Worm (Caenorhabditis elegans) whole organism, L2 larva: ENCODE measurements around the gene F48E3.9.
A peak's percentile ranks its signal among the peaks of the same experiment; 100 is the strongest.

Experiments
- C34F6.9 ChIP-seq: fragments of 150-350 bp; optimal IDR thresholded peaks from 2 replicates; lab custom pipeline; 2014; ENCODE audit warnings: missing biosample characterization, missing genetic modification characterization
- F13H6.1 ChIP-seq: sonication (generic microtip); optimal IDR thresholded peaks from 2 replicates; lab custom pipeline; 2016; ENCODE audit warnings: missing genetic modification characterization, missing compliant biosample characterization
- R02D3.7 ChIP-seq: fragments of 150-350 bp; optimal IDR thresholded peaks from 2 replicates; lab custom pipeline; 2014; ENCODE audit warnings: missing biosample characterization, missing genetic modification characterization
- Y55F3AM.14 ChIP-seq: fragments of 200-800 bp; sonication (Bioruptor generic); optimal IDR thresholded peaks from 2 replicates; lab custom pipeline; 2018; ENCODE audit warnings: mild to moderate bottlenecking, missing genetic modification characterization, missing compliant biosample characterization
- ZK546.5 ChIP-seq: sonication (generic microtip); optimal IDR thresholded peaks from 2 replicates; lab custom pipeline; 2017; ENCODE audit warnings: missing biosample characterization, missing genetic modification characterization
- blmp-1 ChIP-seq: sonication (generic microtip); optimal IDR thresholded peaks from 2 replicates; lab custom pipeline; 2017; ENCODE audit warnings: missing genetic modification characterization, mild to moderate bottlenecking, missing compliant biosample characterization, antibody characterized with exemption, moderate library complexity; ENCODE audit not compliant: insufficient read depth
- ceh-16 ChIP-seq: fragments of 150-350 bp; optimal IDR thresholded peaks from 2 replicates; lab custom pipeline; 2014; ENCODE audit warnings: missing biosample characterization, missing genetic modification characterization
- ceh-82 ChIP-seq: fragments of 150-350 bp; optimal IDR thresholded peaks from 2 replicates; lab custom pipeline; 2014; ENCODE audit warnings: missing biosample characterization, missing genetic modification characterization
- crh-2 ChIP-seq: sonication (generic microtip); optimal IDR thresholded peaks from 2 replicates; lab custom pipeline; 2017; ENCODE audit warnings: missing biosample characterization, missing genetic modification characterization
- dmd-4 ChIP-seq: sonication (generic microtip); optimal IDR thresholded peaks from 2 replicates; lab custom pipeline; 2017; ENCODE audit warnings: missing biosample characterization, missing genetic modification characterization
- egl-27 ChIP-seq: sonication (generic microtip); optimal IDR thresholded peaks from 3 replicates; lab custom pipeline; 2017; ENCODE audit warnings: missing biosample characterization, missing genetic modification reagents, missing genetic modification characterization
- fos-1 ChIP-seq: fragments of 150-350 bp; optimal IDR thresholded peaks from 2 replicates; lab custom pipeline; 2014; ENCODE audit warnings: missing biosample characterization, missing genetic modification characterization
- gmeb-1 ChIP-seq: fragments of 150-350 bp; optimal IDR thresholded peaks from 2 replicates; lab custom pipeline; 2014; ENCODE audit warnings: missing biosample characterization, missing genetic modification characterization
- lin-11 ChIP-seq: fragments of 150-350 bp; sonication (generic microtip); optimal IDR thresholded peaks from 2 replicates; lab custom pipeline; 2014; ENCODE audit warnings: missing biosample characterization, missing genetic modification characterization, inconsistent platforms, mixed read lengths
- lsy-2 ChIP-seq, 2 experiments: fragments of 150-350 bp in 1 of 2; sonication (generic microtip) in 1 of 2; optimal IDR thresholded peaks; 2 replicates each; lab custom pipeline; 2014 to 2017; ENCODE audit warnings: missing biosample characterization in 2 of 2, missing genetic modification characterization in 2 of 2
- nhr-10 ChIP-seq: sonication (generic microtip); optimal IDR thresholded peaks from 2 replicates; lab custom pipeline; 2017; ENCODE audit warnings: missing biosample characterization, missing genetic modification characterization
- nhr-11 ChIP-seq: fragments of 150-350 bp; optimal IDR thresholded peaks from 2 replicates; lab custom pipeline; 2014; ENCODE audit warnings: missing biosample characterization, missing genetic modification characterization
- nhr-12 ChIP-seq: fragments of 150-350 bp; optimal IDR thresholded peaks from 2 replicates; lab custom pipeline; 2014; ENCODE audit warnings: missing biosample characterization, missing genetic modification characterization
- nhr-129 ChIP-seq: fragments of 150-350 bp; optimal IDR thresholded peaks from 2 replicates; lab custom pipeline; 2014; ENCODE audit warnings: missing biosample characterization, missing genetic modification characterization
- nhr-21 ChIP-seq: fragments of 150-350 bp; optimal IDR thresholded peaks from 2 replicates; lab custom pipeline; 2014; ENCODE audit warnings: missing biosample characterization, missing genetic modification characterization
- nhr-237 ChIP-seq: fragments of 150-350 bp; optimal IDR thresholded peaks from 2 replicates; lab custom pipeline; 2014; ENCODE audit warnings: missing biosample characterization, missing genetic modification characterization
- sem-4 ChIP-seq: fragments of 150-350 bp; optimal IDR thresholded peaks from 2 replicates; lab custom pipeline; 2014; ENCODE audit warnings: missing biosample characterization, missing genetic modification reagents, missing genetic modification characterization
- skn-1 ChIP-seq: sonication (generic microtip); optimal IDR thresholded peaks from 2 replicates; lab custom pipeline; 2017; ENCODE audit warnings: missing biosample characterization, missing genetic modification characterization
- sma-3 ChIP-seq: sonication (generic microtip); optimal IDR thresholded peaks from 2 replicates; lab custom pipeline; 2016; ENCODE audit warnings: missing genetic modification reagents, missing genetic modification characterization, missing compliant biosample characterization
- sma-9 ChIP-seq, 2 experiments: fragments of 150-350 bp in 1 of 2; sonication (generic microtip) in 1 of 2; optimal IDR thresholded peaks; 2 replicates each; lab custom pipeline; 2014 to 2016; ENCODE audit warnings: missing genetic modification characterization in 2 of 2, mild to moderate bottlenecking in 1 of 2, missing biosample characterization in 1 of 2, missing compliant biosample characterization in 1 of 2, missing genetic modification reagents in 1 of 2, moderate library complexity in 1 of 2
- snpc-4 ChIP-seq: fragments of 150-350 bp; optimal IDR thresholded peaks from 2 replicates; lab custom pipeline; 2014; ENCODE audit warnings: missing biosample characterization, missing genetic modification characterization
- ztf-1 ChIP-seq: fragments of 200-800 bp; sonication (Bioruptor generic); conservative IDR thresholded peaks from 2 replicates; pipeline ENCODE4 v1.3.6; 2022; ENCODE audit warnings: missing genetic modification characterization, missing compliant biosample characterization
- ztf-4 ChIP-seq: fragments of 150-350 bp; optimal IDR thresholded peaks from 2 replicates; lab custom pipeline; 2014; ENCODE audit warnings: missing biosample characterization, missing genetic modification characterization

Gene F48E3.9

DNA sequence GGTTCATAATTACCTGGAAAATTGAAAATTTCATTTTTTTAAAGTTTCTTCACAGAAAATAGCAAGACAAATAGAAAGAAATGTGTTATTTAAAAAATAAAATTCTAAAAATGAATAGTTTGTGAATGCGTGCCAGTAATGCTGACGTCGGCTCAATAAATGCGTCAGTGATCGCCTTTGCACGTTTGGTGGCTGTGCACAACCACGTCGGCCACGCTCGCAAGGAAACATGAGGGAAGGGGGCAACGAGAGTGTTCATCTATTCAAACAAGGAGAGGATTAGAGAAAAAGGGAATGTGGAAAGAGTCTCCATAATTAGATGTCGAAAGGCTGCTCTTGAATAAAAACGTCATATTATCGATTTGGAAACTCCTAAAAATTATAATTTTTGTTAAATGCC, 20.1 kb downstream of the F48E3.9 start, which contains the start of gene uggt-1 (continued):
- no peak for TF ChIP-seq blmp-1 (tag; lab: Kevin White, UChicago)

DNA sequence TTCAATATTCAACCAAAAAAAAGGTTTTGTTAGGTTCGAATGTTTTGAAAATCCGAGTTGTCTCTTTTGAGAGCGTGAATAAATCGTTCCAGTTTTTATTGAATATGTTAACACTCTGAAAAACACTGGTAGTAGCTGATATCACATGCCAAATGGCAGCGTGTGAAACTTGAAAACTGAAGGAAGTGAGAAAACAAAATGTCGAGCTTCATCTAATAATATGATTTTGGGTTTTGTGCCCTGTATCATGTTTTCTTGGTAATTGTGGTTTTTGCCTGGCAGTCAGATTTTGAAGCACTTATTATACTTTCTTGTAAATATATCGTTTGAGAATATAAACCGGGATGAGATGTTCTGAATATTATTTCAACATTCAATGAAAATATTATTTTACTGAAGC, 22.0 kb downstream of the F48E3.9 start, which contains the start of gene F48E3.6:
F48E3.6 (minus strand) TSS at position 101 of the 400 bp plus-strand sequence.
- TF ChIP-seq F13H6.1 (tag; lab: Kevin White, UChicago) (no peak), gmeb-1 (tag; lab: Kevin White, UChicago) (no peak)

DNA sequence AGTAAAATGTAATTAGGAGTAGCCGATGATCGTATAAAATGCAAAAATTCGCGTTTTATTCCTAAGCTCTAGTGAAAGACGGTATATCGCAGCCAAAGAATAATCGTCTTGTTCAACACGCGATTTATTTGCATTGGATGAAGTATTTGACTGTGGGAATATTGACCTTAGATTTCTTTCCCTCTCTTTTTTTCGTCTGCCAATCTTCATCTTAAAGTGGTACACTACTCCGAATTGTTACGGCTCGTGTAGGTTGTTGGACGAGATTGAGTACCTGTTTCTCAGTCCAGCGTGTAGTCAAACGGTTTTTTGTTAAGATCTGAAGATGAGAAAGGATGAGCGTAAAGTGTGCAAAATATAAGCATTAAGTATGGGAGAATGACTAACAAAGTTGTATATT, 25.7 kb downstream of the F48E3.9 start, which contains the start of gene lgc-11:
lgc-11 (minus strand) TSS at position 101 of the 400 bp plus-strand sequence.
- TF ChIP-seq snpc-4 (tag; lab: Kevin White, UChicago) (no peak), fos-1 (tag; lab: Kevin White, UChicago) (no peak), crh-2 (tag; lab: Kevin White, UChicago) (no peak), R02D3.7 (tag; lab: Kevin White, UChicago) (no peak)
- TF ChIP-seq, all 48 proteins: peak for 0

DNA sequence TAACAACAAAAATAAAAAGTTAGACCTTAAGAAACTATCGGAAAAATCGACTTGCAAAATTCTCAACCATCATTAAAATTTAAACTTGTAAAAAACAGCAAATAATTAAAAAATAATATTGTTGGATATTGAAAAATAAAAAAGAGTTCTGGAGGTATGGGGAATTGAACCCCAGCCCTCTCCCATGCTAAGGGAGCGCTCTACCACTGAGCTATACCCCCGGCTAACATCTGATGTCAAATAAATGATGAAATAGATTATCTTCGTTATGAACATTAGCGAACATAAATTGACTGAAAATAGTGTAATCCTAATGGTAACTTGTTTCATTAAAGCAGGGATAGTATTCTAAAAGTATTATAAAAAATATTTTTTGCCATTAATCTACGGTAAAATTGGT, 26.3 kb downstream of the F48E3.9 start:
- TF ChIP-seq fos-1 (tag; lab: Kevin White, UChicago) (peak; percentile 10), ZK546.5 (tag; lab: Kevin White, UChicago) (no peak), nhr-11 (tag; lab: Kevin White, UChicago) (no peak), ztf-4 (no peak)

DNA sequence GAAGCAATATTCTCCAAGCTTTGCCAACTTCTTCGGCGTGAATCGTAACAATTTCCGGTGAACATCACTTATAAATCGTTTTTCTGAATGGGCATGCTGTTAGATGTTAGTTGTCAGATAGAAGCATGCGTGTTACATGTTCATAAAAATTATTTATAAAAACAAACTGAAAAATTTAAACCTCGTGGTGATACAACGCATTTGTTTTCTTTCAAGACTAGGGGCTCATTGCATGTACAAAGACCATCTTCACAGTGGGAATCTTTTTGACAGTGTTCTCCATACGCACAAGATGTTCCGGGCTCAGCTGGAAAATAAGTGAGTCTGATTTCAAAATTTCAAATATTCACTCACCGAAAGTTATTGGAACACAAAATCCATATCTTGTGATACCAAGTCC, 31.9 kb downstream of the F48E3.9 start:
- no peak for TF ChIP-seq ceh-16
- no peak for TF ChIP-seq nhr-10
- TF ChIP-seq nhr-21 (tag; lab: Kevin White, UChicago), result no peak
- no peak for TF ChIP-seq lin-11 (tag; lab: Kevin White, UChicago)
- no peak for TF ChIP-seq nhr-129 (tag; lab: Kevin White, UChicago)

DNA sequence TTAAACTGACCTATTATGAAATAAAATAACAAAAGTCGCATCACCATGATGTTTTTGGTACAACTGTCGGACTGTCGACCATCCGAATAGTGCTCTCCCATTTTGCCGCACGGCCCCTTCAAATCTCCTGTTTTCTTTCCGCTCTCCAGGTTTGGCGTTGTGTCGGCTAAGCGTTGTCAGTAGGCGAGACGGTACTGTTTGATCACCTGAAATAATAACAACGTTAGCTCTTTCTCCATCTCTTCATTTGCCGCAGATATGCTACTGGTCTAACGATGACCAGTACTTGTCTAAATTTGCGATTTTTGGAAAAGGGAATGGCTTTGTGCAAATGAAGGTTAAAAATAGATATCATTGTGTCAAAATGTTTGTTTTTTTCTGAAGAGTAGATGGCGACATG, 38.7 kb downstream of the F48E3.9 start, which contains the start of gene chts-1:
chts-1 (minus strand) TSS at position 101 of the 400 bp plus-strand sequence.
- TF ChIP-seq ztf-1 (GFP tag; lab: Robert Waterston, UW), result no peak
- no peak for TF ChIP-seq ceh-82 (tag; lab: Kevin White, UChicago)
- TF ChIP-seq nhr-11 (tag; lab: Kevin White, UChicago), result no peak
- no peak for TF ChIP-seq dmd-4 (tag; lab: Kevin White, UChicago)
- TF ChIP-seq sma-3 (GFP tag; lab: Kevin White, UChicago), result no peak
- TF ChIP-seq nhr-12, result no peak
- no peak for TF ChIP-seq skn-1
- no peak for TF ChIP-seq blmp-1 (tag; lab: Kevin White, UChicago)
- TF ChIP-seq nhr-237 (tag; lab: Kevin White, UChicago), result no peak
- TF ChIP-seq Y55F3AM.14 (GFP tag; lab: Kevin White, UChicago), result no peak
- no peak for TF ChIP-seq fos-1 (tag; lab: Kevin White, UChicago)
- no peak for TF ChIP-seq sem-4 (tag; lab: Kevin White, UChicago)
- no peak for TF ChIP-seq R02D3.7 (tag; lab: Kevin White, UChicago)

DNA sequence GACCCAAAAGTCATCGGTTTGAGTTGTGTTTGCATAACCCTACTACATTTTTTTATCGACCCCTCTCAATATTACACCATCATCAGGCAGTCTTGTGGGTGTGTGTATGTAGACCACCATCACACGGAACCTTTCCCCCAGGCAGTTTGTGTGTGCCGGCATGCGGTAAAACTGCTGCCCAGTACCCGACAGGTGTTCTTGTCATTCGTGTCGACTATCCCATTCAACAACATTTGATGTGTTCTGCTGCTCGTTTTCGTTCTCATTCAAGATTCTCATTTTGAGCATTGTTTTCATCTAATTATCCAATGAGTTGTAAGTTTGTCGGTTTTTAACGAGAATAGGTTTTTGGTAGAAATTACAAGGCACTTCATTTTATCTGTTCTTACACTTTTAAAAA, 41.7 kb downstream of the F48E3.9 start:
- TF ChIP-seq sma-9 (GFP tag; optimal IDR thresholded peaks at IDR 0.05; lab: Kevin White, UChicago), result peak; percentile 7
- no peak for TF ChIP-seq sma-9 (tag; optimal IDR thresholded peaks at IDR 0.05; lab: Kevin White, UChicago)
- no peak for TF ChIP-seq egl-27 (tag; lab: Kevin White, UChicago)

DNA sequence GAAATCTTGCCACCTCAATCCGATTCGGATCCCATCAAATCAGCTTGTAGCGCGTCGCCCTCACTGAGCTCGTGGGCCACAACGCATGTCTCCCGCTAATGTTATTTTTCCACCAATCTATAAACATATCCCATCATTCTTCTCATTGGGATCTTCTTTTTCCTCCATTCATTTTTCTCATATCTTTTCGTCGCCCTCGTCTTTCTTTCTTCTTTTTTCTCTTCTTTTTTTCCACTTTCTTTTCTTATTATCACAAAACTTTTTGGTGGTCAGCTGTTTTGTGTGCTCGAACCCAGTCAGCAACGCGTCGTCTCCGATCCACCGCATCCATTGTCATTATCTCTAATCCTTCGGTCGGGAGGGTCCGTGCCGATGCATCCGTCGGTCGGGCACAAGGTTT, 42.9 kb downstream of the F48E3.9 start:
- no peak for TF ChIP-seq sma-3 (GFP tag; lab: Kevin White, UChicago)
- TF ChIP-seq sma-9 (GFP tag; optimal IDR thresholded peaks at IDR 0.05; lab: Kevin White, UChicago), result peak; percentile 57
- no peak for TF ChIP-seq sma-9 (tag; optimal IDR thresholded peaks at IDR 0.05; lab: Kevin White, UChicago)
- peak; percentile 45 for TF ChIP-seq nhr-129 (tag; lab: Kevin White, UChicago)
- TF ChIP-seq C34F6.9 (tag; lab: Kevin White, UChicago), result peak; percentile 8
- TF ChIP-seq lsy-2 (tag; optimal IDR thresholded peaks at IDR 0.05; lab: Kevin White, UChicago), result peak in 1 of 2 experiments; percentile 38
- TF ChIP-seq egl-27 (tag; lab: Kevin White, UChicago), result no peak
- TF ChIP-seq F13H6.1 (tag; lab: Kevin White, UChicago), result peak; percentile 84
- TF ChIP-seq, all 48 proteins: peak for 5
